Worm (Caenorhabditis elegans): ENCODE measurements around the gene ZC412.3.

DNA sequence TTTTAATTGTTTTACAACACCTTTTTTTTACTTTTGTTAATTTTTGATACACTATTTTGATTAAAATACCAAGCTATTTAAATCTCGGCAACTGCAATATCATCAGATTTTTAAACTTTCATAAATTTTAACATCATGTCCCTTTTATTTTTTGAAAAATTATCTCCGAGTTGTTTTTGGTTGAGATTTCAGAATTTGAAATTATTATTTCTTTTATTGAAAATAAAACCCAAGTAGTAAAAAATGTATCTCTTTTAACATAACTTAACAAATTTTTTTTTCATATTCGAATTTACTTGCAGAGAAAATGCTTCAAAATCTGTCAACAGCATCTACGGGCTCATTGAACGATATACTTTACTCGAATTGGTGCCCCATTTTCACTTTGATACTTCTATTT is 44.3 kb upstream of the ZC412.3 start, which contains the start of gene H12D21.11:
- no peak for TF ChIP-seq aly-1 (tag; optimal IDR thresholded peaks at IDR 0.05)
- no peak for TF ChIP-seq ama-1 (optimal IDR thresholded peaks at IDR 0.05)
